Worm (Caenorhabditis elegans): ENCODE data around the gene meg-2.
A peak's percentile ranks its signal among the peaks of the same experiment; 100 is the strongest.

Gene meg-2

DNA sequence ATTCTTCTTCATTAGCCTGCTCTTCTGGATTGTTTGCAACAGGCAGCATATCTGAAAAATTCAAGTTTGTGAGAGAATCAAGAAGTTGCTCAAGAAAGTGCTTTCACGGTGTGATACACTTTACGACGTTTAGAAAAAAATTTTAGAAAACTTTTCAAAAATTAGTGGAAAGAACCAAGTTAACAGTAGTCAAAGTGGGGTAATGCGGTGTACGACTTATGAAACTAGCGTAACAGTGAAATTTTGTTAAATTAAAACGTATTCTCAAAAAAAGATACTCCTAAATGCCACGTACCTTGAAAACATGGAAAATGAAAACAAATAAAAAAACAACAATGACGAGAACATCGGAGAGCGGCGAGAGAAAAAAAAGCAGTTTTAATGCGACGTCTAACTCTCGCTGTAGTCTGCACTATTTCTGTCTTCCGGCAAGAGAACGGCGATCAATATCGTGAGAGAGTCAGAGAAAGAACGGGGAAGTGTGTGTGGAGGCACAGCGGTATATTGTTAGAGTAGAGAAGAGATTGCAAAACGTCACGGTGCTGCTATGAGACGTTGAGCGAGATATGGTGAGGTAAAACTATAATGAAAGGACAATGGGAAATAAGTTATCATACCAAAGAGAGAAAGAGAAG, 8.7 kb downstream of the meg-2 start, which contains the start of gene ekl-5:
TSS of gene ekl-5 (minus strand) at position 51 of the 635 bp plus-strand sequence.
- TF ChIP-seq C08G9.2 (tag; optimal IDR thresholded peaks at IDR 0.05) (no peak), ref-2 (tag; optimal IDR thresholded peaks at IDR 0.05) (peak; percentile 21), ceh-34 (tag; optimal IDR thresholded peaks at IDR 0.05) (peak; percentile 4), ceh-31 (tag; optimal IDR thresholded peaks at IDR 0.05) (peak; percentile 33), hlh-30 (tag; optimal IDR thresholded peaks at IDR 0.05; ENCODE audit: insufficient read depth) (no peak), nfya-1 (tag; optimal IDR thresholded peaks at IDR 0.05) (peak; percentile 38), unc-55 (GFP tag; optimal IDR thresholded peaks at IDR 0.05) (peak; percentile 36), ceh-48 (tag; optimal IDR thresholded peaks at IDR 0.05) (peak; percentile 55), elt-2 (tag; optimal IDR thresholded peaks at IDR 0.05) (no peak), tbx-2 (tag; optimal IDR thresholded peaks at IDR 0.05) (peak; percentile 21), zip-5 (tag; optimal IDR thresholded peaks at IDR 0.05) (no peak)

DNA sequence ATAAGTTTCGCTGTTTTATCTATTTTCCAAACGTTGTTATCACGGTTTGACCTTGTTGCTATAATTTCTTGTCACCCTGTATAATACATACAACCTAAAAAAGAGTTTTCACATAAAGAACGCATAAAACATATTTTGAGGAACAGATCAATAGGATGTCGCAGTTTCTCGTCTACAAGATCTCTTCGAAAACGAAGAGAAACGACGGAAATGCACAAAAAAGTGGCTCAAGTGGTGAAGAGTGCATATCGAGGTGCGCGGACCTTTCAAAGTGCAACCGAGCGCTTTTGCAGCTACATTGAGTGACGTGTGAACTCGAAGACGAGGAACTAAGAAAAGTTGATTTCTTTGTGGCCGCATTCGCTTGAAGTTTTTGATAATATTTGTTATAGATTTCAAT, 11.6 kb downstream of the meg-2 start, which contains the start of gene Y26E6A.2:
TSS of gene Y26E6A.2 (minus strand) at position 101 of the 400 bp plus-strand sequence.
- no peak for TF ChIP-seq F13H6.1 (tag; optimal IDR thresholded peaks at IDR 0.05)
- no peak for TF ChIP-seq hlh-8 (tag; optimal IDR thresholded peaks at IDR 0.05)
- no peak for TF ChIP-seq ceh-6 (GFP tag; optimal IDR thresholded peaks at IDR 0.05)
- no peak for TF ChIP-seq madf-2 (tag; optimal IDR thresholded peaks at IDR 0.05)
- no peak for TF ChIP-seq C08G9.2 (tag; optimal IDR thresholded peaks at IDR 0.05)
- no peak for TF ChIP-seq tbx-2 (tag; optimal IDR thresholded peaks at IDR 0.05)
- no peak for TF ChIP-seq hlh-13 (GFP tag; optimal IDR thresholded peaks at IDR 0.05)
- TF ChIP-seq T23F11.4 (GFP tag; optimal IDR thresholded peaks at IDR 0.05): no peak
- no peak for TF ChIP-seq pha-4 (tag; optimal IDR thresholded peaks at IDR 0.05)
- no peak for TF ChIP-seq ceh-45 (GFP tag; IDR thresholded peaks at IDR 0.05)
- no peak for TF ChIP-seq pat-9 (tag; optimal IDR thresholded peaks at IDR 0.05)
- TF ChIP-seq ama-1 (optimal IDR thresholded peaks at IDR 0.05): no peak
- TF ChIP-seq eyg-1 (tag; optimal IDR thresholded peaks at IDR 0.05): no peak
- TF ChIP-seq ztf-16 (tag; optimal IDR thresholded peaks at IDR 0.05): no peak
- no peak for TF ChIP-seq gmeb-2 (tag; optimal IDR thresholded peaks at IDR 0.05)
- no peak for TF ChIP-seq ets-4 (tag; optimal IDR thresholded peaks at IDR 0.05)

DNA sequence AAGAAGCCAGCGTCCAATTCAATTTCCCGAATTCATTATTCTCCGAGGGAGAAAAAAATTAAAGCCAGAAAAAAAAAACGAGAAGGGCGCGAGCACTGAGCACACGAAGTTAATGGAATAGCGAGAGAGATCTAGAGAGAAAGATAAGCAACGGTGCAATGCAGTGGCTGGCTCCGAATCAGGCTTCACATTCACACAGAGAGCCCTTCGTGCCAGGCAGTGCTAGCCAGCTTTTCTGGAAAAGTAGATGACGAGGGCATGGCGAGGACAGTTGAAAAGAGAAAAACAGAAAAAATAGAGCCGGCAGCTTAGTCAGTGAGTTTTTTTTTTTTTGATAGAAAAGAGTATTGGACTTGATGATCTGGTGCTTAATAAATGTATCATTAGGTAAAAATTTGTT, 12.3 kb downstream of the meg-2 start:
- TF ChIP-seq hlh-13 (GFP tag; optimal IDR thresholded peaks at IDR 0.05): no peak
- no peak for TF ChIP-seq ttx-3 (tag; optimal IDR thresholded peaks at IDR 0.05)
- TF ChIP-seq ets-4 (tag; optimal IDR thresholded peaks at IDR 0.05): no peak
- TF ChIP-seq nhr-232 (tag; optimal IDR thresholded peaks at IDR 0.05): no peak
- no peak for TF ChIP-seq gmeb-2 (tag; optimal IDR thresholded peaks at IDR 0.05)
- TF ChIP-seq unc-42 (tag; optimal IDR thresholded peaks at IDR 0.05): no peak
- no peak for TF ChIP-seq ceh-31 (tag; optimal IDR thresholded peaks at IDR 0.05)
- no peak for TF ChIP-seq hlh-30 (tag; optimal IDR thresholded peaks at IDR 0.05; ENCODE audit: insufficient read depth)
- TF ChIP-seq che-1 (tag; optimal IDR thresholded peaks at IDR 0.05): no peak
- TF ChIP-seq ztf-16 (tag; optimal IDR thresholded peaks at IDR 0.05): no peak
- TF ChIP-seq sox-2 (GFP tag; IDR thresholded peaks at IDR 0.05): no peak

DNA sequence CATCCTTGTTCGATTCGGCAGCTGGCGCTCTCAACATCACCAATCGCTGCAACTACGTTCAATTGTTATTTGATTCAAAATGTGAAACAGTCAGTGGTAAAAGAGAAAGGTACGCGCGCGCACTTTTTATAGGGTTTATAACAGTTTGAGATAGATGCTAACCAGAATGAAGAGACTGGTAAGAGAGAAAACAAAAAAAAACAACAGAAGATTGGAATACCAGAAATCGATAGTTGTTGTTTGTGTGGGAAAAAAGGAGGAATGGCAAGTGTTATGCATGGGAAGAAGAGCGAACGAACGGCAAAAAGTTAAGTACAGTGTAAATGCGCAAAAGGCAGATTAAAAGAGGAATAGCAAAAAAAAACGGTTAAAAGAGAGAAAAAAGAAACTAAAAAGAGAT, 16.1 kb downstream of the meg-2 start, which contains the start of gene Y26E6A.3:
TSS of gene Y26E6A.3 (minus strand) at position 101 of the 400 bp plus-strand sequence.
- TF ChIP-seq ceh-2 (tag; optimal IDR thresholded peaks at IDR 0.05) (no peak), pag-3 (tag; optimal IDR thresholded peaks at IDR 0.05; ENCODE audit: borderline replicate concordance) (no peak), ahr-1 (tag; optimal IDR thresholded peaks at IDR 0.05) (no peak), ets-4 (tag; optimal IDR thresholded peaks at IDR 0.05) (no peak), pax-1 (tag; optimal IDR thresholded peaks at IDR 0.05) (no peak), pqm-1 (tag; optimal IDR thresholded peaks at IDR 0.05) (no peak), syd-9 (tag; optimal IDR thresholded peaks at IDR 0.05) (no peak), ceh-22 (tag; optimal IDR thresholded peaks at IDR 0.05) (no peak), nfya-1 (tag; optimal IDR thresholded peaks at IDR 0.05) (no peak), unc-86 (tag; optimal IDR thresholded peaks at IDR 0.05) (no peak)

Data from whole organism, late embryonic.